Worm (Caenorhabditis elegans) whole organism, young adult: ENCODE results near the gene madd-3.
A peak's percentile ranks its signal among the peaks of the same experiment; 100 is the strongest.

ENCODE experiments used
- B0035.1 ChIP-seq: sonication (generic microtip); optimal IDR thresholded peaks from 2 replicates; lab custom pipeline; 2016; ENCODE audit warnings: missing genetic modification characterization, mild to moderate bottlenecking, missing compliant biosample characterization, missing genotype, missing genetic modification reagents
- D2030.7 ChIP-seq: fragments of 200-800 bp; sonication (Bioruptor generic); IDR thresholded peaks from 2 replicates; pipeline ENCODE4 v1.3.6; 2022; ENCODE audit warnings: missing genetic modification reagents, missing genetic modification characterization, missing compliant biosample characterization
- F10E7.11 ChIP-seq: sonication (generic microtip); optimal IDR thresholded peaks from 2 replicates; lab custom pipeline; 2017; ENCODE audit warnings: mild to moderate bottlenecking, missing genetic modification characterization, moderate library complexity, missing compliant biosample characterization
- F22D6.2 ChIP-seq: sonication (generic microtip); optimal IDR thresholded peaks from 2 replicates; lab custom pipeline; 2016; ENCODE audit warnings: mild to moderate bottlenecking, missing genetic modification characterization, missing compliant biosample characterization
- F39B2.1 ChIP-seq: fragments of 200-800 bp; sonication (Bioruptor generic); IDR thresholded peaks from 2 replicates; pipeline ENCODE4 v1.3.6; 2022; ENCODE audit warnings: missing genetic modification reagents, missing genetic modification characterization, missing compliant biosample characterization
- F52B5.7 ChIP-seq: sonication (generic microtip); optimal IDR thresholded peaks from 2 replicates; lab custom pipeline; 2016; ENCODE audit warnings: mild to moderate bottlenecking, missing genetic modification characterization, missing compliant biosample characterization
- F57A8.1 ChIP-seq: fragments of 200-800 bp; sonication (Bioruptor generic); optimal IDR thresholded peaks from 2 replicates; lab custom pipeline; 2018; ENCODE audit warnings: mild to moderate bottlenecking, missing genetic modification characterization, moderate library complexity, missing compliant biosample characterization
- F57C9.4 ChIP-seq: sonication (generic microtip); optimal IDR thresholded peaks from 2 replicates; lab custom pipeline; 2017; ENCODE audit warnings: mild to moderate bottlenecking, missing genetic modification characterization, missing compliant biosample characterization
- K11D2.4 ChIP-seq: fragments of 200-800 bp; sonication (Bioruptor generic); IDR thresholded peaks from 2 replicates; pipeline ENCODE4 v1.3.6; 2022; ENCODE audit warnings: missing genetic modification reagents, missing genetic modification characterization, missing compliant biosample characterization
- Y95B8A.8 ChIP-seq: fragments of 200-800 bp; sonication (Bioruptor generic); IDR thresholded peaks from 2 replicates; pipeline ENCODE4 v1.3.6; 2022; ENCODE audit warnings: missing genetic modification reagents, missing genetic modification characterization, missing compliant biosample characterization
- ZK185.1 ChIP-seq: sonication (generic microtip); optimal IDR thresholded peaks from 2 replicates; lab custom pipeline; 2016; ENCODE audit warnings: mild to moderate bottlenecking, missing genetic modification characterization, missing compliant biosample characterization; ENCODE audit not compliant: poor library complexity, severe bottlenecking
- akir-1 ChIP-seq: fragments of 200-800 bp; sonication (Bioruptor generic); optimal IDR thresholded peaks from 2 replicates; lab custom pipeline; 2018; ENCODE audit warnings: mild to moderate bottlenecking, missing genetic modification characterization, moderate library complexity, missing compliant biosample characterization
- aptf-3 ChIP-seq: fragments of 200-800 bp; sonication (Bioruptor generic); IDR thresholded peaks from 2 replicates; pipeline ENCODE4 v1.3.6; 2022; ENCODE audit warnings: missing genetic modification characterization, missing compliant biosample characterization
- athp-1 ChIP-seq: sonication (generic microtip); optimal IDR thresholded peaks from 2 replicates; lab custom pipeline; 2017; ENCODE audit warnings: mild to moderate bottlenecking, missing genetic modification characterization, missing compliant biosample characterization
- bed-1 ChIP-seq: fragments of 200-800 bp; sonication (Bioruptor generic); IDR thresholded peaks from 2 replicates; pipeline ENCODE4 v1.3.6; 2022; ENCODE audit warnings: missing genetic modification reagents, missing genetic modification characterization, missing compliant biosample characterization
- bed-2 ChIP-seq: fragments of 200-800 bp; sonication (Bioruptor generic); IDR thresholded peaks from 2 replicates; pipeline ENCODE4 v1.3.6; 2022; ENCODE audit warnings: missing genetic modification reagents, missing genetic modification characterization, missing compliant biosample characterization
- cebp-2 ChIP-seq: fragments of 200-800 bp; sonication (Bioruptor generic); IDR thresholded peaks from 2 replicates; pipeline ENCODE4 v1.3.6; 2022; ENCODE audit warnings: missing genetic modification characterization, missing compliant biosample characterization
- dpl-1 ChIP-seq: fragments of 150-350 bp; optimal IDR thresholded peaks from 2 replicates; lab custom pipeline; 2014; ENCODE audit warnings: missing biosample characterization, missing genetic modification reagents, missing genetic modification characterization
- hlh-26 ChIP-seq: fragments of 200-800 bp; sonication (Bioruptor generic); conservative IDR thresholded peaks from 2 replicates; pipeline ENCODE4 v1.3.6; 2022; ENCODE audit warnings: missing genetic modification reagents, missing genetic modification characterization, missing compliant biosample characterization
- hrde-1 ChIP-seq: sonication (generic microtip); optimal IDR thresholded peaks from 2 replicates; lab custom pipeline; 2016; ENCODE audit warnings: missing genetic modification characterization, mild to moderate bottlenecking, missing compliant biosample characterization, moderate library complexity, missing genotype, missing genetic modification reagents, borderline replicate concordance
- lag-1 ChIP-seq: fragments of 200-800 bp; sonication (Bioruptor generic); IDR thresholded peaks from 2 replicates; pipeline ENCODE4 v1.3.6; 2022; ENCODE audit warnings: missing genetic modification reagents, missing genetic modification characterization, missing compliant biosample characterization
- lir-1 ChIP-seq: fragments of 200-800 bp; sonication (Bioruptor generic); conservative IDR thresholded peaks from 2 replicates; pipeline ENCODE4 v1.3.6; 2022; ENCODE audit warnings: missing genetic modification reagents, missing genetic modification characterization, missing compliant biosample characterization
- madf-10 ChIP-seq: sonication (generic microtip); optimal IDR thresholded peaks from 2 replicates; lab custom pipeline; 2016; ENCODE audit warnings: mild to moderate bottlenecking, missing genetic modification characterization, missing compliant biosample characterization
- madf-6 ChIP-seq: fragments of 200-800 bp; sonication (Bioruptor generic); IDR thresholded peaks from 2 replicates; pipeline ENCODE4 v1.3.6; 2022; ENCODE audit warnings: missing genetic modification reagents, missing genetic modification characterization, missing compliant biosample characterization
- mel-28 ChIP-seq: sonication (generic microtip); optimal IDR thresholded peaks from 2 replicates; lab custom pipeline; 2016; ENCODE audit warnings: borderline replicate concordance, mild to moderate bottlenecking, missing genetic modification characterization, missing compliant biosample characterization
- mes-4 ChIP-seq: sonication (generic microtip); optimal IDR thresholded peaks from 2 replicates; lab custom pipeline; 2016; ENCODE audit warnings: missing genotype, missing genetic modification characterization, missing compliant biosample characterization
- mxl-1 ChIP-seq: sonication (generic microtip); optimal IDR thresholded peaks from 2 replicates; lab custom pipeline; 2016; ENCODE audit warnings: missing genetic modification characterization, missing compliant biosample characterization
- nfya-1 ChIP-seq: sonication (generic microtip); optimal IDR thresholded peaks from 2 replicates; lab custom pipeline; 2017; ENCODE audit warnings: antibody characterized with exemption, missing compliant biosample characterization, missing genetic modification characterization, borderline replicate concordance; ENCODE audit not compliant: insufficient read depth
- nfya-2 ChIP-seq: fragments of 200-800 bp; sonication (Bioruptor generic); IDR thresholded peaks from 2 replicates; pipeline ENCODE4 v1.3.6; 2022; ENCODE audit warnings: missing genetic modification reagents, missing genetic modification characterization, missing compliant biosample characterization
- nhr-120 ChIP-seq: fragments of 200-800 bp; sonication (Bioruptor generic); IDR thresholded peaks from 2 replicates; pipeline ENCODE4 v1.3.6; 2022; ENCODE audit warnings: missing genetic modification characterization, missing compliant biosample characterization
- nhr-179 ChIP-seq: sonication (generic microtip); optimal IDR thresholded peaks from 2 replicates; lab custom pipeline; 2016; ENCODE audit warnings: mild to moderate bottlenecking, missing genetic modification characterization, missing compliant biosample characterization
- nhr-80 ChIP-seq: sonication (generic microtip); optimal IDR thresholded peaks from 2 replicates; lab custom pipeline; 2016; ENCODE audit warnings: missing genetic modification characterization, missing compliant biosample characterization
- pha-4 ChIP-seq: fragments of 150-350 bp; sonication (generic microtip); optimal IDR thresholded peaks from 2 replicates; lab custom pipeline; 2014; ENCODE audit warnings: missing biosample characterization, missing genetic modification reagents, missing genetic modification characterization
- rec-8 ChIP-seq, 2 experiments: sonication (generic microtip); optimal IDR thresholded peaks; 2 replicates each; lab custom pipeline; 2016; ENCODE audit warnings: mild to moderate bottlenecking in 2 of 2, missing genetic modification characterization in 2 of 2, missing genetic modification reagents in 2 of 2, missing genotype in 2 of 2, missing biosample characterization in 1 of 2, missing compliant biosample characterization in 1 of 2, moderate library complexity in 1 of 2
- sdz-38 ChIP-seq: sonication (generic microtip); optimal IDR thresholded peaks from 2 replicates; lab custom pipeline; 2016; ENCODE audit warnings: missing genotype, missing genetic modification characterization, missing compliant biosample characterization
- sea-2 ChIP-seq: fragments of 200-800 bp; sonication (Bioruptor generic); IDR thresholded peaks from 2 replicates; pipeline ENCODE4 v1.3.6; 2022; ENCODE audit warnings: missing genetic modification characterization, missing compliant biosample characterization
- snpc-1.3 ChIP-seq: sonication (generic microtip); optimal IDR thresholded peaks from 2 replicates; lab custom pipeline; 2017; ENCODE audit warnings: missing genetic modification characterization, mild to moderate bottlenecking, missing compliant biosample characterization, antibody characterized with exemption, moderate library complexity, missing genotype, missing genetic modification reagents; ENCODE audit not compliant: insufficient read depth
- snpc-4 ChIP-seq, 5 experiments: fragments of 150-350 bp in 1 of 5; sonication (generic microtip) in 4 of 5; optimal IDR thresholded peaks; 2 replicates each; lab custom pipeline; 2014 to 2018; ENCODE audit warnings: missing genetic modification characterization in 5 of 5, missing biosample characterization in 3 of 5, antibody characterized with exemption in 2 of 5, mild to moderate bottlenecking in 2 of 5, missing compliant biosample characterization in 2 of 5, missing genotype in 2 of 5, moderate library complexity in 2 of 5, missing genetic modification reagents in 1 of 5
- sptf-2 ChIP-seq: fragments of 200-800 bp; sonication (Bioruptor generic); optimal IDR thresholded peaks from 2 replicates; lab custom pipeline; 2018; ENCODE audit warnings: mild to moderate bottlenecking, missing genetic modification characterization, missing compliant biosample characterization
- tlf-1 ChIP-seq: fragments of 200-800 bp; sonication (Bioruptor generic); optimal IDR thresholded peaks from 2 replicates; lab custom pipeline; 2018; ENCODE audit warnings: mild to moderate bottlenecking, missing genetic modification characterization, missing compliant biosample characterization
- zim-3 ChIP-seq: sonication (generic microtip); optimal IDR thresholded peaks from 2 replicates; lab custom pipeline; 2017; ENCODE audit warnings: mild to moderate bottlenecking, missing genetic modification characterization, moderate library complexity, missing compliant biosample characterization

madd-3 gene

ce11 chrX:14322793-14323192, 26.3 kb upstream of the madd-3 start:
- no peak for TF ChIP-seq F57A8.1 (GFP tag; lab: Kevin White, UChicago)

DNA sequence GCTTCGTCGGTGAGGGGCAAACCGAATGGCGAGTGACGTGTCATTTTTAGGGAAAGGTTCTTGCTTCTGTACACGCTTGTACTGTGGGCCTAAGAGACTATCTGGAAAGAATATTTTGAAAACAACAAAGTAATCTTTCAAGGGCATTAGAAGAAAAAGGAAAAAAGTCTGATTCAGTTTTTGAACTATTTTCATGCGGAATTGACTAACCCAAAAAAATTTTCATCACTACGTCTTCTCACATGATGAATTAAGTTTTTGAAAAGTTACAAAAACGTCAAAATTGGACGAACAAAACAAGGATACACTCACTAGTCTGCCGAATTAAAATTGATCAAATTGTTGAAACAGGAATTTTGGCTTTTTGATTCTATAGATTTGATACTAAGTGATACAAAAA, 23.8 kb upstream of the madd-3 start, which contains the start of gene C11H1.9:
Gene C11H1.9, minus strand, starts transcription at position 101 of the 400 bp plus-strand sequence.
- TF ChIP-seq aptf-3 (GFP tag; lab: Robert Waterston, UW) = no peak
- TF ChIP-seq B0035.1 (tag; lab: Kevin White, UChicago) = no peak
- no peak for TF ChIP-seq snpc-1.3
- no peak for TF ChIP-seq hlh-26
- TF ChIP-seq madf-6 (GFP tag; lab: Robert Waterston, UW) = no peak
- no peak for TF ChIP-seq sptf-2 (GFP tag; lab: Kevin White, UChicago)
- no peak for TF ChIP-seq sea-2 (GFP tag; lab: Robert Waterston, UW)
- TF ChIP-seq snpc-4 (GFP tag; optimal IDR thresholded peaks at IDR 0.05; lab: Kevin White, UChicago) = no peak
- TF ChIP-seq snpc-4 (tag; optimal IDR thresholded peaks at IDR 0.05; lab: Kevin White, UChicago) = no peak
- TF ChIP-seq cebp-2 (GFP tag; lab: Robert Waterston, UW) = no peak
- no peak for TF ChIP-seq mxl-1 (tag; lab: Kevin White, UChicago)
- no peak for TF ChIP-seq nfya-2 (GFP tag; lab: Robert Waterston, UW)
- TF ChIP-seq akir-1 (GFP tag; lab: Kevin White, UChicago) = no peak
- no peak for TF ChIP-seq mel-28 (tag; lab: Kevin White, UChicago)
- no peak for TF ChIP-seq lag-1 (GFP tag; lab: Robert Waterston, UW)

DNA sequence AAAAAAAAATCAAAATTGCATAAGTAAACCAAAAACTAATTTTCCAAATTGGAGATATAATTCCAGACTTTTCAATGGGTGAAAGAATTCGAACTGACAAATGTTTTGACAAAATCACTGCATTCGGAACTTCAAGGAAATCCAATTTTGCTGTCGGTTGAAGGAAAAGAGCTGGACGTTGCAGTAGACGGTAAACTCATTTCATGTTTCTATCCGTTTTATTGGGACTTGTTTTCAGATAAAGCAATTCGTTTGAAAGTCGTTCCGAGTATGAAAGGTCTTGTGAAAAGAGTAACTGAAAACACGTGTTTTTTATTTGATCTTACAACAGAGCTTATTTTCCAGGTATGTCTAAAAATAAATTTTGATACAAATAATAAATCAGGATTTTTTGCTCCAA, 19.7 kb upstream of the madd-3 start:
- no peak for TF ChIP-seq mes-4 (tag; lab: Kevin White, UChicago)
- no peak for TF ChIP-seq F57A8.1 (GFP tag; lab: Kevin White, UChicago)
- TF ChIP-seq zim-3 (tag; lab: Kevin White, UChicago) = no peak
- TF ChIP-seq F39B2.1 (GFP tag; lab: Robert Waterston, UW) = no peak
- no peak for TF ChIP-seq dpl-1
- no peak for TF ChIP-seq hrde-1 (tag; lab: Kevin White, UChicago)
- no peak for TF ChIP-seq bed-1 (GFP tag; lab: Robert Waterston, UW)

ce11 chrX:14313627-14314026, 17.2 kb upstream of the madd-3 start, which contains the start of gene prx-1:
prx-1 (plus strand) TSS chrX:14313927.
- no peak for TF ChIP-seq pha-4 (tag; lab: Kevin White, UChicago)
- TF ChIP-seq nhr-80 = peak; percentile 27

DNA sequence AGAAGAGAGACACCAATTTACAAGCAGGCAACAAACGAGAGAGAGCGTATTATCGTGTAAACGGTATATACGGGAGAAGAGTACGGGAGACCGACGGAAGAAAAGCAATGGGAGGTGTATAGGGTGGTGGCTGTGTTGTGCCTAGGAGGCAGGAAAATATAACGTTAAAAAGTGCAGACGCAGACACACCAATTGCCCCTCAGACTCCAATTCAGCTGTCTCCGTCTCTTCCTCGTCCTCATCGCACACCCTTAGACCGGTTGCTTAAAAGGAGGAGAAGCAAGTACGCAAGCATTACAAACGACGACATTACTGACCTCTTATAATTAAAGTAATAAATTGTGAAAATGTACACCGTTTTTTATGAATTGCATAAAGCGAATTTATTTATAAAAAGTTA, 16.0 kb upstream of the madd-3 start:
- TF ChIP-seq nhr-120 (GFP tag; lab: Robert Waterston, UW) (no peak), D2030.7 (no peak), sdz-38 (tag; lab: Kevin White, UChicago) (no peak), F57C9.4 (tag; lab: Kevin White, UChicago) (no peak), madf-10 (tag; lab: Kevin White, UChicago) (peak; percentile 46), lir-1 (GFP tag; lab: Robert Waterston, UW) (no peak), Y95B8A.8 (GFP tag; lab: Robert Waterston, UW) (no peak), nhr-179 (no peak), K11D2.4 (GFP tag; lab: Robert Waterston, UW) (0 out of 2 replicates have a peak, but pooled peaks have one; percentile 30), nhr-80 (peak; percentile 70), ZK185.1 (tag; lab: Kevin White, UChicago) (peak; percentile 54), nfya-1 (no peak), bed-2 (no peak), F52B5.7 (tag; lab: Kevin White, UChicago) (no peak), tlf-1 (no peak), athp-1 (tag; lab: Kevin White, UChicago) (no peak), F10E7.11 (tag; lab: Kevin White, UChicago) (no peak), F22D6.2 (tag; lab: Kevin White, UChicago) (no peak), snpc-4 (GFP tag; optimal IDR thresholded peaks at IDR 0.05; lab: Kevin White, UChicago) (peak; percentile 7), snpc-4 (tag; optimal IDR thresholded peaks at IDR 0.05; lab: Kevin White, UChicago) (peak in 2 of 4 experiments; percentile 11 to 36), rec-8 (tag; optimal IDR thresholded peaks at IDR 0.05; lab: Kevin White, UChicago) (no peak)
